Worm (Caenorhabditis elegans): ENCODE measurements around the gene wrk-1.

wrk-1 gene

DNA sequence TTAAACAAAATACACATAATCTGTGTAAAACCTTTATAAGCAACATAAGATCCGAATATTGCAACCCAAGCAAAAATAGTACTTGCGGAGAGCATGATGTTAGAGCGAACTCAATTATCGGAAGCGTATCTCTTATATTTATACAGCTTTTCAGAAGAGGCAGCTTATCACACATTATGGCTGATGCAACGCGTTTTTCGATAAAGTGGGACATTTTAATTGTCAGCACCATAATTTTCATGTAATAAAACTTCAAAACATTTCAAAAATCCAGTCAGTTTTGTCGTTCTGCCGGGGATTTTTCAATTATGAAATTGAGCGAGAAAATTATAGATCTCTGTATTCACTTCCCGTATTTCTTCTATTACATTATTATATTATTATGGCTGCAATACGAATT is 46.1 kb downstream of the wrk-1 start, which contains the start of gene drd-5:
TSS of gene drd-5 (minus strand) at position 101 of the 400 bp plus-strand sequence.
- TF ChIP-seq Y55F3AM.14 (GFP tag; optimal IDR thresholded peaks at IDR 0.05) (no peak), gmeb-1 (tag; optimal IDR thresholded peaks at IDR 0.05) (no peak), nhr-10 (tag; optimal IDR thresholded peaks at IDR 0.05) (no peak), lin-13 (GFP tag; optimal IDR thresholded peaks at IDR 0.05) (no peak), nhr-129 (tag; optimal IDR thresholded peaks at IDR 0.05) (no peak), ceh-16 (tag; optimal IDR thresholded peaks at IDR 0.05) (no peak), lsy-2 (tag; optimal IDR thresholded peaks at IDR 0.05) (no peak)

DNA sequence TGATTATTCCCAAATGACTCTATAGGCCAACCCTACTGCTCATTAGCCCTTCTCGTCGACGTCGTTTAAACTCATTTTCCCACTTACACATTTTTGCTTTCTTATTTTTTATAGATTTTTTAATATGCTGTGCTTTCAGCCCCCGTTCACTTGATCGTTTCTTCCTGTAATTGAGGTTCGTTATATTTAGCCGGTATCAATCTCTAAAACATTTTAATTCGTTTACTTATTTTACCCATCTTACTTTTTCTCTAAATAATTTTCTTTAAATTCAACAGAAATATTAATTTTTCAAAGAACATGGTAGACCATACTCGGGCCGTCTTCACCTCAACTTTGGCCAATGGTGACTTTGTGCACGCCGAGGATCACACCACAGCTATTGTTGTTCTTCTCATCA is 50.7 kb downstream of the wrk-1 start, which contains the start of gene F55E10.1:
TSS of gene F55E10.1 (plus strand) at position 301 of the 400 bp plus-strand sequence.
- TF ChIP-seq lin-11 (tag; optimal IDR thresholded peaks at IDR 0.05): no peak
- no peak for TF ChIP-seq egl-27 (tag; optimal IDR thresholded peaks at IDR 0.05)
- no peak for TF ChIP-seq ama-1 (optimal IDR thresholded peaks at IDR 0.05)
- TF ChIP-seq peb-1 (tag; optimal IDR thresholded peaks at IDR 0.05): no peak
- no peak for TF ChIP-seq crh-2 (tag; optimal IDR thresholded peaks at IDR 0.05)
- no peak for TF ChIP-seq R02D3.7 (tag; optimal IDR thresholded peaks at IDR 0.05)
- TF ChIP-seq Y55F3AM.14 (GFP tag; optimal IDR thresholded peaks at IDR 0.05): no peak
- no peak for TF ChIP-seq lin-39 (tag; optimal IDR thresholded peaks at IDR 0.05)
- no peak for TF ChIP-seq nhr-11 (tag; optimal IDR thresholded peaks at IDR 0.05)
- no peak for TF ChIP-seq nhr-21 (tag; optimal IDR thresholded peaks at IDR 0.05)

DNA sequence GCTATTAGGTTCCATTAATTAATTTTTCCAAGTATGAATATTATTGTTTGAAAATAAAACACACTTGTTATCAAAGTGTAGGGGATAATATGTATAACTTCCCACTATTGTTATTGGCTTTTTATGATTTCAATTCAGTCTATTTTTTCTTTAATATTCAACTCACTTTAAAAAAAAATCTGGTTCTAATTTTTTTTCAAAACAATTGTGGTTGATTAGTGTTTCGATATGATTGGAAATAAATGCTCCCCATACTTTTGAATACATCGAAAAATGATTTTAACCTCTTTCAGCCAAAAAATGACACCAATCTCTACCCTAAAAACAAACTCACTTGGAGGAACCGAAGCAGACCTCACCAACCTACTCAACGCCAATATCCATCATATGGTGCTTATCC is 52.0 kb downstream of the wrk-1 start, which contains the start of gene F55E10.2:
TSS of gene F55E10.2 (plus strand) at position 301 of the 400 bp plus-strand sequence.
- TF ChIP-seq elt-1 (tag; optimal IDR thresholded peaks at IDR 0.05) (no peak), ztf-1 (GFP tag; conservative IDR thresholded peaks at IDR 0.05) (no peak), ZK546.5 (tag; optimal IDR thresholded peaks at IDR 0.05) (no peak), sma-3 (GFP tag; optimal IDR thresholded peaks at IDR 0.05) (no peak), ztf-4 (tag; optimal IDR thresholded peaks at IDR 0.05) (no peak), peb-1 (tag; optimal IDR thresholded peaks at IDR 0.05) (no peak), R02D3.7 (tag; optimal IDR thresholded peaks at IDR 0.05) (no peak), dmd-4 (tag; optimal IDR thresholded peaks at IDR 0.05) (no peak), ceh-16 (tag; optimal IDR thresholded peaks at IDR 0.05) (no peak), nhr-11 (tag; optimal IDR thresholded peaks at IDR 0.05) (no peak), nhr-12 (tag; optimal IDR thresholded peaks at IDR 0.05) (no peak), skn-1 (tag; optimal IDR thresholded peaks at IDR 0.05) (no peak), alr-1 (tag; optimal IDR thresholded peaks at IDR 0.05) (no peak), lsy-2 (tag; optimal IDR thresholded peaks at IDR 0.05) (no peak)
